Worm (Caenorhabditis elegans) whole organism, L4/young adult: Measurements from ENCODE around the gene mltn-9.

ENCODE experiments used
- W03F9.2 ChIP-seq: fragments of 150-350 bp; optimal IDR thresholded peaks from 2 replicates; lab custom pipeline; 2014; ENCODE audit warnings: missing biosample characterization, missing genetic modification characterization
- dao-5 ChIP-seq: sonication (generic microtip); optimal IDR thresholded peaks from 2 replicates; lab custom pipeline; 2016; ENCODE audit warnings: missing genotype, missing genetic modification characterization, moderate library complexity, missing compliant biosample characterization
- him-1 ChIP-seq: sonication (generic microtip); optimal IDR thresholded peaks from 2 replicates; lab custom pipeline; 2016; ENCODE audit warnings: missing genotype, missing genetic modification reagents, missing genetic modification characterization, missing compliant biosample characterization

DNA sequence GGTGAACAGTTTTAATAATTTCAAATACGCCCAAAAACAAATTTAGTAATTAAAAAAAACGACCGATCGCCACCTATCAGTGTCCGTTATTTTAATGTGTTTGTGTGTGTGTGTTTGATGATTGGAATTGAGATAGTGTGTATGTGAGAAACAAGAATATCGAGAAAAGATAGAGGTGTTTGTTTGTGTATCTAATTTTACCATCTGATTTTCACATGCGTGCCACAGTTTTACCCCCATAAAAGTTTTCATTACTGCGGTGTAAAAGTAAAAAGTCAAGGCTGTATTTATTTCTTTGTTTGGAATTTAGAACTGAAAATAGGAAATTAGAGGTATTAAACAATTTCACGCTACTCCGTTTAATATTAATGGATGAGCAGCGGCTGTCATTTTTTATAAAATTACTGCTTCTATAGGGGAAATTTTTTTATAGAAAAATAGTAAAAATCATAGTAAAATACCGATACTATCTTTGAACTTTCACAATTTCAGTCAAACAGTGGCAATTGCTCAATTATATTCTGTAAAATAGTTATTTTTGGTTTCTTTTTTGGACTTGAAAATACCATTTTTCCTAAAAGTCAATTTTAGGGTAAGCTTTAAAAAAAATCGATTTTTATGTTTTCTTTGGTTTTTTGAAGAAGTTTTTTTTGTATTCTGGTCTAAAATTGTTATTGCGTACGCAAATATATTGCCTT, 15.8 kb upstream of the mltn-9 start:
- TF ChIP-seq him-1, result no peak
- TF ChIP-seq W03F9.2 (tag; lab: Kevin White, UChicago), result no peak
- no peak for TF ChIP-seq dao-5 (tag; lab: Kevin White, UChicago)
